Fruit fly (Drosophila melanogaster) whole organism, wandering third instar larva: Measurements from ENCODE around the gene TMEM216.

Experiments
- Abd-B ChIP-seq: fragments of >200 bp; optimal IDR thresholded peaks from 2 replicates; lab custom pipeline; 2017; ENCODE audit warnings: missing biosample characterization, missing genetic modification characterization
- CG32264 ChIP-seq: fragments of 200-800 bp; sonication (Bioruptor generic); optimal IDR thresholded peaks from 2 replicates; lab custom pipeline; 2016; ENCODE audit warnings: missing biosample characterization, missing genetic modification characterization
- CG9705 ChIP-seq: fragments of 200-800 bp; sonication (Bioruptor generic); optimal IDR thresholded peaks from 2 replicates; lab custom pipeline; 2018; ENCODE audit warnings: missing biosample characterization, mild to moderate bottlenecking, missing genetic modification characterization
- CrebA ChIP-seq: fragments of 200-800 bp; sonication (Bioruptor generic); optimal IDR thresholded peaks from 2 replicates; lab custom pipeline; 2016; ENCODE audit warnings: missing biosample characterization, mild to moderate bottlenecking, missing genetic modification characterization, borderline replicate concordance
- Dfd ChIP-seq: fragments of >200 bp; optimal IDR thresholded peaks from 2 replicates; lab custom pipeline; 2017; ENCODE audit warnings: missing biosample characterization, missing genetic modification characterization
- Dif ChIP-seq: fragments of 200-275, 200-300 bp; sonication (Bioruptor generic); optimal IDR thresholded peaks from 2 replicates; lab custom pipeline; 2018; ENCODE audit warnings: missing biosample characterization, missing genetic modification characterization; ENCODE audit not compliant: partially characterized antibody
- GATAd ChIP-seq: sonication (Bioruptor generic); optimal IDR thresholded peaks from 2 replicates; lab custom pipeline; 2016; ENCODE audit warnings: missing biosample characterization, missing genetic modification characterization
- HLH106 ChIP-seq: fragments of 200-800 bp; optimal IDR thresholded peaks from 3 replicates; lab custom pipeline; 2019; ENCODE audit warnings: missing biosample characterization, mild to moderate bottlenecking, missing genetic modification characterization, moderate library complexity
- Hnf4 ChIP-seq: fragments of 200-800 bp; sonication (Bioruptor generic); optimal IDR thresholded peaks from 2 replicates; lab custom pipeline; 2016; ENCODE audit warnings: missing biosample characterization, mild to moderate bottlenecking, missing genetic modification characterization
- Hr78 ChIP-seq: fragments of >200 bp; optimal IDR thresholded peaks from 2 replicates; lab custom pipeline; 2017; ENCODE audit warnings: missing biosample characterization, missing genetic modification characterization
- Hr83 ChIP-seq: fragments of 200-300 bp; sonication (Bioruptor generic); optimal IDR thresholded peaks from 2 replicates; lab custom pipeline; 2016; ENCODE audit warnings: missing biosample characterization, mild to moderate bottlenecking, missing genetic modification characterization, moderate library complexity; ENCODE audit not compliant: poor library complexity, severe bottlenecking
- Jra ChIP-seq: sonication (Bioruptor generic); optimal IDR thresholded peaks from 2 replicates; lab custom pipeline; 2016; ENCODE audit warnings: missing biosample characterization, missing genetic modification characterization
- N ChIP-seq: fragments of >200 bp; optimal IDR thresholded peaks from 2 replicates; lab custom pipeline; 2018; ENCODE audit warnings: missing biosample characterization, missing external identifiers, missing genetic modification characterization
- Rel ChIP-seq, 2 experiments: fragments of 200-800 bp; sonication (Bioruptor generic) in 1 of 2; optimal IDR thresholded peaks; 2 replicates in 1 of 2; 3 replicates in 1 of 2; lab custom pipeline; 2016 to 2019; ENCODE audit warnings: mild to moderate bottlenecking in 2 of 2, missing biosample characterization in 2 of 2, missing genetic modification characterization in 2 of 2, moderate library complexity in 1 of 2
- Sp1 ChIP-seq: fragments of 200-800 bp; sonication (Bioruptor generic); optimal IDR thresholded peaks from 3 replicates; lab custom pipeline; 2019; ENCODE audit warnings: missing biosample characterization, mild to moderate bottlenecking, missing genetic modification characterization, moderate library complexity
- Vsx2 ChIP-seq: fragments of 200-300, 225-300 bp; sonication (Bioruptor generic); optimal IDR thresholded peaks from 2 replicates; lab custom pipeline; 2018; ENCODE audit warnings: missing biosample characterization, missing genetic modification characterization; ENCODE audit not compliant: partially characterized antibody
- br ChIP-seq: fragments of 200-800 bp; sonication (Bioruptor generic); optimal IDR thresholded peaks from 2 replicates; lab custom pipeline; 2016; ENCODE audit warnings: missing biosample characterization, missing genetic modification characterization
- brk ChIP-seq: fragments of 200-800 bp; sonication (Bioruptor generic); optimal IDR thresholded peaks from 2 replicates; lab custom pipeline; 2016; ENCODE audit warnings: missing biosample characterization, mild to moderate bottlenecking, missing genetic modification characterization
- dl ChIP-seq, 2 experiments: fragments of 175-275, 200-275 bp in 1 of 2; fragments of 200-275 bp in 1 of 2; sonication (Bioruptor generic); optimal IDR thresholded peaks; lab custom pipeline; 2018; ENCODE audit warnings: mild to moderate bottlenecking in 2 of 2, missing biosample characterization in 2 of 2, missing genetic modification characterization in 2 of 2, moderate library complexity in 2 of 2; ENCODE audit not compliant: partially characterized antibody in 2 of 2, insufficient read depth in 1 of 2
- dmrt93B ChIP-seq: fragments of 200-800 bp; sonication (Bioruptor generic); optimal IDR thresholded peaks from 2 replicates; lab custom pipeline; 2018; ENCODE audit warnings: missing biosample characterization, mild to moderate bottlenecking, missing genetic modification characterization
- ey ChIP-seq: fragments of 200-800 bp; sonication (Bioruptor generic); optimal IDR thresholded peaks from 2 replicates; lab custom pipeline; 2016; ENCODE audit warnings: missing biosample characterization, missing genetic modification characterization
- foxo ChIP-seq, 2 experiments: fragments of 200-800 bp; sonication (Bioruptor generic); optimal IDR thresholded peaks; 2 replicates in 1 of 2; 3 replicates in 1 of 2; lab custom pipeline; 2016 to 2017; ENCODE audit warnings: missing biosample characterization in 2 of 2, missing genetic modification characterization in 2 of 2
- fru ChIP-seq: fragments of 200-800 bp; sonication (Bioruptor generic); optimal IDR thresholded peaks from 3 replicates; lab custom pipeline; 2016; ENCODE audit warnings: missing biosample characterization, mild to moderate bottlenecking, missing genetic modification characterization
- jim ChIP-seq: fragments of 175-275, 200-325 bp; sonication (Bioruptor generic); optimal IDR thresholded peaks from 2 replicates; lab custom pipeline; 2016; ENCODE audit warnings: missing biosample characterization, mild to moderate bottlenecking, missing genetic modification characterization
- lola ChIP-seq: fragments of >200 bp; optimal IDR thresholded peaks from 2 replicates; lab custom pipeline; 2017; ENCODE audit warnings: missing biosample characterization, missing genetic modification characterization
- pan ChIP-seq: fragments of >200 bp; optimal IDR thresholded peaks from 2 replicates; lab custom pipeline; 2017
- psq ChIP-seq: fragments of 200-800 bp; sonication (Bioruptor generic); optimal IDR thresholded peaks from 3 replicates; lab custom pipeline; 2017; ENCODE audit warnings: missing biosample characterization, mild to moderate bottlenecking, missing genetic modification characterization, moderate library complexity
- rgr ChIP-seq: fragments of 200-800 bp; sonication (Bioruptor generic); optimal IDR thresholded peaks from 3 replicates; lab custom pipeline; 2016; ENCODE audit warnings: missing biosample characterization, mild to moderate bottlenecking, missing genetic modification characterization
- sage ChIP-seq: fragments of 200-800 bp; sonication (Bioruptor generic); optimal IDR thresholded peaks from 2 replicates; lab custom pipeline; 2016; ENCODE audit warnings: missing biosample characterization, mild to moderate bottlenecking, missing genetic modification characterization
- sv ChIP-seq: fragments of 200-800 bp; sonication (Bioruptor generic); optimal IDR thresholded peaks from 3 replicates; lab custom pipeline; 2016; ENCODE audit warnings: missing biosample characterization, missing genetic modification characterization
- tai ChIP-seq: sonication (Bioruptor generic); optimal IDR thresholded peaks from 2 replicates; lab custom pipeline; 2016; ENCODE audit warnings: missing biosample characterization, missing genetic modification characterization
- usp ChIP-seq: fragments of >200 bp; optimal IDR thresholded peaks from 2 replicates; lab custom pipeline; 2017; ENCODE audit warnings: missing biosample characterization, missing genetic modification characterization
- woc ChIP-seq: sonication (Bioruptor generic); optimal IDR thresholded peaks from 2 replicates; lab custom pipeline; 2016; ENCODE audit warnings: missing biosample characterization, mild to moderate bottlenecking, missing genetic modification characterization

TMEM216 gene

dm6 chr3R:8707166-8707565 is 8.9 kb upstream of the TMEM216 start:
- TF ChIP-seq psq (GFP tag; lab: Kevin White, UChicago) (no peak), N (no peak), sage (GFP tag; lab: Kevin White, UChicago) (no peak), Hnf4 (GFP tag; lab: Kevin White, UChicago) (no peak), tai (GFP tag; lab: Kevin White, UChicago) (no peak), Dfd (GFP tag; lab: Kevin White, UChicago) (no peak), Abd-B (GFP tag; lab: Kevin White, UChicago) (no peak)

- TF ChIP-seq Dif (GFP tag; lab: Kevin White, UChicago) (peak; percentile 11), foxo (GFP tag; optimal IDR thresholded peaks at IDR 0.05; lab: Kevin White, UChicago) (no peak), Hr83 (GFP tag; lab: Kevin White, UChicago) (peak; percentile 4), Sp1 (GFP tag; lab: Kevin White, UChicago) (no peak)
- TF ChIP-seq, all 38 proteins: peak for 2
These were observed 4.1 kb upstream of the TMEM216 start for dm6 chr3R:8711890-8712449.

- peak; percentile 5 for TF ChIP-seq Dif (GFP tag; lab: Kevin White, UChicago)
- peak; percentile 49 for TF ChIP-seq psq (GFP tag; lab: Kevin White, UChicago)
- TF ChIP-seq Hr78, result no peak
- TF ChIP-seq GATAd (GFP tag; lab: Kevin White, UChicago), result no peak
- no peak for TF ChIP-seq Rel (GFP tag; optimal IDR thresholded peaks at IDR 0.05; lab: Kevin White, UChicago)
- TF ChIP-seq Rel (tag; optimal IDR thresholded peaks at IDR 0.05; lab: Kevin White, UChicago), result peak; percentile 9
- no peak for TF ChIP-seq pan (lab: Kevin White, UChicago)
- TF ChIP-seq dmrt93B (GFP tag; lab: Kevin White, UChicago), result peak; percentile 19
- TF ChIP-seq HLH106 (tag; lab: Kevin White, UChicago), result peak; percentile 39
- peak in 1 of 2 experiments; percentile 42 for TF ChIP-seq foxo (GFP tag; optimal IDR thresholded peaks at IDR 0.05; lab: Kevin White, UChicago)
- no peak for TF ChIP-seq CG32264 (GFP tag; lab: Kevin White, UChicago)
- peak; percentile 21 for TF ChIP-seq sage (GFP tag; lab: Kevin White, UChicago)
- peak; percentile 33 for TF ChIP-seq rgr (GFP tag; lab: Kevin White, UChicago)
- no peak for TF ChIP-seq CrebA (GFP tag; lab: Kevin White, UChicago)
- TF ChIP-seq Sp1 (GFP tag; lab: Kevin White, UChicago), result peak; percentile 52
- TF ChIP-seq fru (GFP tag; lab: Kevin White, UChicago), result peak; percentile 9
- TF ChIP-seq Vsx2 (GFP tag; lab: Kevin White, UChicago), result no peak
These were observed 3.3 kb upstream of the TMEM216 start, which contains the start of gene CG8112 for dm6 chr3R:8712722-8713131. TSS of gene CG8112 (plus strand) at chr3R:8712933.

- no peak for TF ChIP-seq CrebA (GFP tag; lab: Kevin White, UChicago)
- TF ChIP-seq brk (GFP tag; lab: Kevin White, UChicago), result no peak
- no peak for TF ChIP-seq Jra (GFP tag; lab: Kevin White, UChicago)
- no peak for TF ChIP-seq Hr83 (GFP tag; lab: Kevin White, UChicago)
- no peak for TF ChIP-seq usp
- no peak for TF ChIP-seq br
- TF ChIP-seq dl (GFP tag; optimal IDR thresholded peaks at IDR 0.05; lab: Kevin White, UChicago; ENCODE audit: insufficient read depth in 1 of 2, partially characterized antibody in 2 of 2), result no peak
- TF ChIP-seq Abd-B (GFP tag; lab: Kevin White, UChicago), result no peak
- no peak for TF ChIP-seq dmrt93B (GFP tag; lab: Kevin White, UChicago)
- no peak for TF ChIP-seq sv (GFP tag; lab: Kevin White, UChicago)
- no peak for TF ChIP-seq Hnf4 (GFP tag; lab: Kevin White, UChicago)
- no peak for TF ChIP-seq sage (GFP tag; lab: Kevin White, UChicago)
- no peak for TF ChIP-seq ey
- TF ChIP-seq CG9705 (GFP tag; lab: Kevin White, UChicago), result no peak
- TF ChIP-seq jim (GFP tag; lab: Kevin White, UChicago), result no peak
- no peak for TF ChIP-seq GATAd (GFP tag; lab: Kevin White, UChicago)
- TF ChIP-seq Sp1 (GFP tag; lab: Kevin White, UChicago), result no peak
- TF ChIP-seq lola, result no peak
- no peak for TF ChIP-seq woc (GFP tag; lab: Kevin White, UChicago)
- TF ChIP-seq Hr78, result no peak
- TF ChIP-seq, all 38 proteins: peak for 0
These were observed 672 bp upstream of the TMEM216 start for dm6 chr3R:8715371-8715770.
